Worm (Caenorhabditis elegans) whole organism, L1 larva: Measurements from ENCODE around the gene Y111B2A.1.

Source experiments
- C04F5.9 ChIP-seq: sonication (generic microtip); optimal IDR thresholded peaks from 2 replicates; lab custom pipeline; 2016; ENCODE audit warnings: missing genetic modification characterization, missing compliant biosample characterization
- F16B12.6 ChIP-seq: fragments of 150-350 bp; optimal IDR thresholded peaks from 2 replicates; lab custom pipeline; 2014; ENCODE audit warnings: missing biosample characterization, missing genetic modification characterization
- alr-1 ChIP-seq: fragments of 200-800 bp; sonication (Bioruptor generic); optimal IDR thresholded peaks from 2 replicates; lab custom pipeline; 2018; ENCODE audit warnings: borderline replicate concordance, mild to moderate bottlenecking, missing genetic modification characterization, missing compliant biosample characterization
- aly-2 ChIP-seq: fragments of 150-350 bp; optimal IDR thresholded peaks from 2 replicates; lab custom pipeline; 2014; ENCODE audit warnings: missing biosample characterization, missing genetic modification characterization
- ama-1 ChIP-seq: fragments of 150-350 bp; optimal IDR thresholded peaks from 2 replicates; lab custom pipeline; 2014
- blmp-1 ChIP-seq: fragments of 150-350 bp; optimal IDR thresholded peaks from 2 replicates; lab custom pipeline; 2014; ENCODE audit warnings: missing biosample characterization, missing genetic modification characterization
- ceh-63 ChIP-seq: fragments of 200-800 bp; sonication (Bioruptor generic); optimal IDR thresholded peaks from 2 replicates; lab custom pipeline; 2018; ENCODE audit warnings: mild to moderate bottlenecking, missing genetic modification characterization, missing compliant biosample characterization
- ceh-82 ChIP-seq, 3 experiments: fragments of 150-350 bp in 1 of 3; sonication (generic microtip) in 2 of 3; optimal IDR thresholded peaks; 2 replicates each; lab custom pipeline; 2014 to 2017; ENCODE audit warnings: missing biosample characterization in 3 of 3, missing genetic modification characterization in 3 of 3
- dpl-1 ChIP-seq, 3 experiments: fragments of 150-350 bp in 2 of 3; sonication (generic microtip) in 1 of 3; optimal IDR thresholded peaks; 2 replicates each; lab custom pipeline; 2014 to 2017; ENCODE audit warnings: missing biosample characterization in 3 of 3, missing genetic modification characterization in 3 of 3, missing genetic modification reagents in 3 of 3
- dsc-1 ChIP-seq: sonication (generic microtip); optimal IDR thresholded peaks from 2 replicates; lab custom pipeline; 2016; ENCODE audit warnings: mild to moderate bottlenecking, missing genetic modification characterization, missing compliant biosample characterization
- efl-1 ChIP-seq, 4 experiments: fragments of 150-350 bp; optimal IDR thresholded peaks in 3 of 4; peaks in 1 of 4; 1 replicate in 1 of 4; 2 replicates in 3 of 4; lab custom pipeline; 2014; ENCODE audit warnings: missing biosample characterization in 2 of 4, missing genetic modification characterization in 2 of 4, missing genetic modification reagents in 2 of 4
- elt-3 ChIP-seq, 6 experiments: fragments of 150-350 bp in 1 of 6; sonication (generic microtip); optimal IDR thresholded peaks; 2 replicates each; lab custom pipeline; 2017 to 2018; ENCODE audit warnings: missing biosample characterization in 6 of 6, missing genetic modification characterization in 6 of 6, inconsistent platforms in 1 of 6
- fkh-4 ChIP-seq: sonication (generic microtip); optimal IDR thresholded peaks from 2 replicates; lab custom pipeline; 2016; ENCODE audit warnings: missing compliant biosample characterization, missing genetic modification characterization, borderline replicate concordance
- fkh-8 ChIP-seq: sonication (generic microtip); optimal IDR thresholded peaks from 2 replicates; lab custom pipeline; 2016; ENCODE audit warnings: mild to moderate bottlenecking, missing genetic modification characterization, missing compliant biosample characterization
- hlh-17 ChIP-seq: fragments of 200-800 bp; sonication (Bioruptor generic); optimal IDR thresholded peaks from 2 replicates; lab custom pipeline; 2018; ENCODE audit warnings: missing genetic modification characterization, mild to moderate bottlenecking, missing compliant biosample characterization, moderate library complexity, borderline replicate concordance
- hlh-4 ChIP-seq: sonication (generic microtip); optimal IDR thresholded peaks from 2 replicates; lab custom pipeline; 2016; ENCODE audit warnings: mild to moderate bottlenecking, missing genetic modification characterization, missing compliant biosample characterization
- irx-1 ChIP-seq: sonication (generic microtip); optimal IDR thresholded peaks from 2 replicates; lab custom pipeline; 2016; ENCODE audit warnings: missing genetic modification characterization, missing compliant biosample characterization
- isw-1 ChIP-seq: fragments of 200-800 bp; sonication (Bioruptor generic); IDR thresholded peaks from 2 replicates; pipeline ENCODE4 v1.3.6; 2022; ENCODE audit warnings: missing genetic modification characterization, missing compliant biosample characterization
- lin-14 ChIP-seq: fragments of 200-800 bp; sonication (Bioruptor generic); optimal IDR thresholded peaks from 2 replicates; lab custom pipeline; 2018; ENCODE audit warnings: mild to moderate bottlenecking, missing genetic modification characterization, moderate library complexity, missing compliant biosample characterization
- lin-15B ChIP-seq: fragments of 150-350 bp; sonication (generic microtip); optimal IDR thresholded peaks from 3 replicates; lab custom pipeline; 2014; ENCODE audit warnings: missing biosample characterization, missing genetic modification characterization
- lin-35 ChIP-seq, 2 experiments: fragments of 150-350 bp; optimal IDR thresholded peaks; 2 replicates each; lab custom pipeline; 2014; ENCODE audit warnings: missing biosample characterization in 2 of 2, missing genetic modification characterization in 2 of 2, missing genetic modification reagents in 2 of 2
- lin-39 ChIP-seq: fragments of 150-350 bp; optimal IDR thresholded peaks from 2 replicates; lab custom pipeline; 2014; ENCODE audit warnings: missing biosample characterization, missing genetic modification reagents, missing genetic modification characterization
- lsy-2 ChIP-seq, 2 experiments: fragments of 150-350 bp; optimal IDR thresholded peaks; 2 replicates each; lab custom pipeline; 2014; ENCODE audit warnings: missing biosample characterization in 2 of 2, missing genetic modification characterization in 2 of 2
- mep-1 ChIP-seq: fragments of 150-350 bp; optimal IDR thresholded peaks from 2 replicates; lab custom pipeline; 2014; ENCODE audit warnings: missing biosample characterization, missing genetic modification characterization
- nhr-19 ChIP-seq: fragments of 200-800 bp; sonication (Bioruptor generic); conservative IDR thresholded peaks from 2 replicates; pipeline ENCODE4 v1.3.6; 2022; ENCODE audit warnings: missing genetic modification characterization, missing compliant biosample characterization
- nhr-20 ChIP-seq: sonication (generic microtip); optimal IDR thresholded peaks from 2 replicates; lab custom pipeline; 2016; ENCODE audit warnings: mild to moderate bottlenecking, missing genetic modification characterization, missing compliant biosample characterization
- nhr-47 ChIP-seq: sonication (generic microtip); optimal IDR thresholded peaks from 2 replicates; lab custom pipeline; 2016; ENCODE audit warnings: mild to moderate bottlenecking, missing genetic modification characterization, moderate library complexity, missing compliant biosample characterization
- nhr-71 ChIP-seq: sonication (generic microtip); optimal IDR thresholded peaks from 2 replicates; lab custom pipeline; 2016; ENCODE audit warnings: mild to moderate bottlenecking, missing genetic modification characterization, moderate library complexity, missing compliant biosample characterization
- nhr-77 ChIP-seq: fragments of 150-350 bp; optimal IDR thresholded peaks from 2 replicates; lab custom pipeline; 2014; ENCODE audit warnings: missing biosample characterization, missing genetic modification characterization
- nhr-85 ChIP-seq: sonication (generic microtip); peaks from one replicate; lab custom pipeline; 2016; ENCODE audit warnings: missing genetic modification characterization, inconsistent platforms, missing compliant biosample characterization
- nhr-90 ChIP-seq: sonication (generic microtip); optimal IDR thresholded peaks from 2 replicates; lab custom pipeline; 2016; ENCODE audit warnings: mild to moderate bottlenecking, missing genetic modification characterization, missing compliant biosample characterization; ENCODE audit not compliant: poor library complexity
- rnt-1 ChIP-seq: sonication (generic microtip); optimal IDR thresholded peaks from 2 replicates; lab custom pipeline; 2016; ENCODE audit warnings: mild to moderate bottlenecking, missing genetic modification characterization, moderate library complexity, missing compliant biosample characterization
- snu-23 ChIP-seq: sonication (generic microtip); optimal IDR thresholded peaks from 2 replicates; lab custom pipeline; 2016; ENCODE audit warnings: missing genetic modification characterization, missing compliant biosample characterization
- sptf-1 ChIP-seq: fragments of 150-350 bp; optimal IDR thresholded peaks from 2 replicates; lab custom pipeline; 2014; ENCODE audit warnings: missing biosample characterization, missing genetic modification characterization
- swsn-7 ChIP-seq: sonication (generic microtip); optimal IDR thresholded peaks from 2 replicates; lab custom pipeline; 2016; ENCODE audit warnings: missing genetic modification characterization, missing compliant biosample characterization
- tbx-2 ChIP-seq: sonication (generic microtip); optimal IDR thresholded peaks from 2 replicates; lab custom pipeline; 2016; ENCODE audit warnings: missing genetic modification characterization, missing compliant biosample characterization
- unc-30 ChIP-seq: sonication (generic microtip); optimal IDR thresholded peaks from 2 replicates; lab custom pipeline; 2017; ENCODE audit warnings: missing biosample characterization, missing genetic modification characterization
- unc-62 ChIP-seq: fragments of 150-350 bp; optimal IDR thresholded peaks from 2 replicates; lab custom pipeline; 2014; ENCODE audit warnings: missing biosample characterization, missing genetic modification reagents, missing genetic modification characterization
- unc-86 ChIP-seq: sonication (generic microtip); optimal IDR thresholded peaks from 2 replicates; lab custom pipeline; 2016; ENCODE audit warnings: missing genetic modification characterization, missing compliant biosample characterization
- vab-15 ChIP-seq: sonication (generic microtip); optimal IDR thresholded peaks from 2 replicates; lab custom pipeline; 2017; ENCODE audit warnings: missing genotype, mild to moderate bottlenecking, missing genetic modification characterization, missing compliant biosample characterization
- xbp-1 ChIP-seq: sonication (generic microtip); optimal IDR thresholded peaks from 2 replicates; lab custom pipeline; 2016; ENCODE audit warnings: missing genetic modification characterization, missing compliant biosample characterization
- ztf-11 ChIP-seq, 2 experiments: sonication (generic microtip); optimal IDR thresholded peaks; 2 replicates each; lab custom pipeline; 2016 to 2017; ENCODE audit warnings: missing genetic modification characterization in 2 of 2, missing biosample characterization in 1 of 2, missing compliant biosample characterization in 1 of 2
- ztf-4 ChIP-seq: fragments of 150-350 bp; optimal IDR thresholded peaks from 2 replicates; lab custom pipeline; 2014; ENCODE audit warnings: missing biosample characterization, missing genetic modification characterization

Gene Y111B2A.1

DNA sequence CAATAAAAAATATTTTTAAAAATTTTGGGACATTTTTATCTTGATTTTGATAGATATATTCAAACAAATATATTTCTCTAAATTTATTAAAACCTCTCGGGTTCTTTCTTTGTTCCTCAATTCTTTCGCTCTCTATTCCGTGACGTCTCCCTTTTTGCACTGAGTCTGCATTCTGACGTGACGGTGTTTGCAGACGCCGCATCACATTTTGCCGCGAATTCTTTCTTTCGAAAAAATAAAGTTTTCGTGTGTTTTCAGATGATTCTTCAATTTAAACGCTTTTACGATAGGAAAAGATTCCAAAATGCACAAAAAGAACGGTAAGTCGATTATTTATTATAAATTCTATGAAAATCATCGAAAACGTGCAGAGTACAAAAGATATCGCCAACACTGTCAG lies 32.6 kb upstream of the Y111B2A.1 start:
- TF ChIP-seq nhr-90, result peak; percentile 68
- TF ChIP-seq mep-1 (tag; lab: Kevin White, UChicago), result peak; percentile 73
- peak; percentile 87 for TF ChIP-seq efl-1 (optimal IDR thresholded peaks at IDR 0.05; lab: Kevin White, UChicago)
- peak; percentile 89 to 99 for TF ChIP-seq efl-1 (GFP tag; optimal IDR thresholded peaks at IDR 0.05 in 1 of 2; lab: Kevin White, UChicago)
- peak; percentile 74 for TF ChIP-seq nhr-47 (tag; lab: Kevin White, UChicago)
- TF ChIP-seq nhr-71 (tag; lab: Kevin White, UChicago), result peak; percentile 75
- no peak for TF ChIP-seq unc-62 (GFP tag; lab: Kevin White, UChicago)
- peak; percentile 45 for TF ChIP-seq xbp-1 (tag; lab: Kevin White, UChicago)
- TF ChIP-seq hlh-4 (tag; lab: Kevin White, UChicago), result no peak
- peak; percentile 55 for TF ChIP-seq swsn-7 (tag; lab: Kevin White, UChicago)
- TF ChIP-seq unc-86, result peak; percentile 27
- no peak for TF ChIP-seq hlh-17 (GFP tag; lab: Kevin White, UChicago)
- no peak for TF ChIP-seq ama-1 (lab: Kevin White, UChicago)
- TF ChIP-seq unc-30 (tag; lab: Kevin White, UChicago), result no peak
- TF ChIP-seq C04F5.9 (tag; lab: Kevin White, UChicago), result peak; percentile 6
- TF ChIP-seq ceh-82 (tag; optimal IDR thresholded peaks at IDR 0.05; lab: Kevin White, UChicago), result peak in 2 of 3 experiments; percentile 13 to 37
- TF ChIP-seq F16B12.6 (tag; lab: Kevin White, UChicago), result peak; percentile 94
- TF ChIP-seq nhr-19 (GFP tag; lab: Robert Waterston, UW), result peak; percentile 52
- TF ChIP-seq lin-39 (tag; lab: Kevin White, UChicago), result peak; percentile 9
- peak; percentile 50 for TF ChIP-seq nhr-20 (tag; lab: Kevin White, UChicago)
- TF ChIP-seq nhr-77 (tag; lab: Kevin White, UChicago), result no peak
- TF ChIP-seq tbx-2, result peak; percentile 43
- peak; percentile 78 to 90 for TF ChIP-seq lin-35 (GFP tag; optimal IDR thresholded peaks at IDR 0.05; lab: Kevin White, UChicago)
- TF ChIP-seq nhr-85 (tag; lab: Kevin White, UChicago), result peak; percentile 74
- TF ChIP-seq ztf-11 (tag; optimal IDR thresholded peaks at IDR 0.05; lab: Kevin White, UChicago), result peak in 1 of 2 experiments; percentile 3
- no peak for TF ChIP-seq rnt-1
- TF ChIP-seq isw-1 (GFP tag; lab: Robert Waterston, UW), result 0 out of 2 replicates have a peak, but pooled peaks have one; percentile 3
- TF ChIP-seq aly-2 (tag; lab: Kevin White, UChicago), result no peak
- peak; percentile 65 to 73 for TF ChIP-seq lsy-2 (tag; optimal IDR thresholded peaks at IDR 0.05; lab: Kevin White, UChicago)
- peak; percentile 66 for TF ChIP-seq snu-23 (GFP tag; lab: Kevin White, UChicago)
- peak; percentile 12 for TF ChIP-seq blmp-1
- peak in 1 of 6 experiments; percentile 5 for TF ChIP-seq elt-3 (tag; optimal IDR thresholded peaks at IDR 0.05; lab: Kevin White, UChicago)
- peak; percentile 43 for TF ChIP-seq irx-1 (tag; lab: Kevin White, UChicago)
- TF ChIP-seq lin-15B (tag; lab: Kevin White, UChicago), result peak; percentile 22
- TF ChIP-seq dpl-1 (GFP tag; optimal IDR thresholded peaks at IDR 0.05; lab: Kevin White, UChicago), result peak; percentile 85 to 92 (median 89)
- no peak for TF ChIP-seq fkh-8 (tag; lab: Kevin White, UChicago)
- peak; percentile 54 for TF ChIP-seq dsc-1 (tag; lab: Kevin White, UChicago)

- TF ChIP-seq vab-15 (no peak), ztf-4 (no peak), alr-1 (tag; lab: Kevin White, UChicago) (no peak), lin-14 (GFP tag; lab: Kevin White, UChicago) (no peak), sptf-1 (tag; lab: Kevin White, UChicago) (no peak), ceh-63 (GFP tag; lab: Kevin White, UChicago) (no peak), fkh-4 (tag; lab: Kevin White, UChicago) (no peak), aly-2 (tag; lab: Kevin White, UChicago) (no peak), xbp-1 (tag; lab: Kevin White, UChicago) (no peak)
Observed at ce11 chrIII:12517674-12518073, 22.2 kb upstream of the Y111B2A.1 start.
